Worm (Caenorhabditis elegans) whole organism, midembryonic: Measurements from ENCODE around the gene C27A2.12.
A peak's percentile ranks its signal among the peaks of the same experiment; 100 is the strongest.

Experiments
- T22C8.4 ChIP-seq: fragments of 200-800 bp; sonication (Bioruptor generic); IDR thresholded peaks from 2 replicates; pipeline ENCODE4 v1.3.6; 2022; ENCODE audit warnings: missing genetic modification characterization, missing compliant biosample characterization
- cog-1 ChIP-seq: sonication (generic microtip); optimal IDR thresholded peaks from 2 replicates; lab custom pipeline; 2016; ENCODE audit warnings: missing genetic modification characterization, missing compliant biosample characterization
- flt-1 ChIP-seq: fragments of 200-800 bp; sonication (Bioruptor generic); IDR thresholded peaks from 2 replicates; pipeline ENCODE4 v1.3.6; 2022; ENCODE audit warnings: missing genetic modification characterization, missing compliant biosample characterization
- klf-2 ChIP-seq: fragments of 200-800 bp; sonication (Bioruptor generic); conservative IDR thresholded peaks from 2 replicates; pipeline ENCODE4 v1.3.6; 2022; ENCODE audit warnings: missing genetic modification reagents, missing genetic modification characterization, missing compliant biosample characterization
- med-1 ChIP-seq: sonication (generic microtip); optimal IDR thresholded peaks from 2 replicates; lab custom pipeline; 2017; ENCODE audit warnings: missing genetic modification characterization, mild to moderate bottlenecking, missing compliant biosample characterization, antibody characterized with exemption, missing genetic modification reagents; ENCODE audit not compliant: insufficient read depth
- ref-1 ChIP-seq: fragments of 200-800 bp; sonication (Bioruptor generic); conservative IDR thresholded peaks from 2 replicates; pipeline ENCODE4 v1.3.6; 2022; ENCODE audit warnings: missing genetic modification reagents, missing genetic modification characterization, missing compliant biosample characterization
- tab-1 ChIP-seq: fragments of 200-800 bp; sonication (Bioruptor generic); IDR thresholded peaks from 2 replicates; pipeline ENCODE4 v1.3.6; 2022; ENCODE audit warnings: missing genetic modification characterization, missing compliant biosample characterization
- ztf-23 ChIP-seq: fragments of 200-800 bp; sonication (Bioruptor generic); IDR thresholded peaks from 2 replicates; pipeline ENCODE4 v1.3.6; 2022; ENCODE audit warnings: missing genetic modification reagents, missing genetic modification characterization, missing compliant biosample characterization
- ztf-29 ChIP-seq: fragments of 200-800 bp; sonication (Bioruptor generic); IDR thresholded peaks from 2 replicates; pipeline ENCODE4 v1.3.6; 2022; ENCODE audit warnings: missing genetic modification reagents, missing genetic modification characterization, missing compliant biosample characterization

The C27A2.12 gene

ce11 chrII:5067927-5068326 is 10.0 kb upstream of the C27A2.12 start, which contains the start of gene C27A2.8:
Gene C27A2.8, minus strand, starts transcription at chrII:5068043.
- TF ChIP-seq klf-2 (no peak), cog-1 (no peak), med-1 (GFP tag; lab: Kevin White, UChicago) (no peak), flt-1 (no peak), T22C8.4 (no peak), ztf-23 (GFP tag; lab: Robert Waterston, UW) (no peak)

- TF ChIP-seq ref-1 (GFP tag; lab: Robert Waterston, UW) = no peak
- no peak for TF ChIP-seq ztf-29 (GFP tag; lab: Robert Waterston, UW)
- TF ChIP-seq cog-1 = no peak
- no peak for TF ChIP-seq flt-1
- no peak for TF ChIP-seq tab-1 (GFP tag; lab: Robert Waterston, UW)
- TF ChIP-seq med-1 (GFP tag; lab: Kevin White, UChicago) = no peak
Observed at ce11 chrII:5066967-5067366, 9.0 kb upstream of the C27A2.12 start.

- TF ChIP-seq klf-2 = 0 out of 2 replicates have a peak, but pooled peaks have one; percentile 55
- TF ChIP-seq med-1 (GFP tag; lab: Kevin White, UChicago) = no peak
- no peak for TF ChIP-seq ztf-29 (GFP tag; lab: Robert Waterston, UW)
- no peak for TF ChIP-seq tab-1 (GFP tag; lab: Robert Waterston, UW)
- TF ChIP-seq cog-1 = peak; percentile 4
- peak; percentile 56; the same call in 1 of the 2 replicates for TF ChIP-seq flt-1
- TF ChIP-seq ztf-23 (GFP tag; lab: Robert Waterston, UW) = 0 out of 2 replicates have a peak, but pooled peaks have one; percentile 38
- no peak for TF ChIP-seq ref-1 (GFP tag; lab: Robert Waterston, UW)
- 0 out of 2 replicates have a peak, but pooled peaks have one; percentile 9 for TF ChIP-seq T22C8.4
Observed at ce11 chrII:5061794-5062368, 3.9 kb upstream of the C27A2.12 start, which contains the start of gene smc-5. Gene smc-5, plus strand, starts transcription at chrII:5062125.

- TF ChIP-seq med-1 (GFP tag; lab: Kevin White, UChicago) (no peak), flt-1 (no peak), klf-2 (no peak), ref-1 (GFP tag; lab: Robert Waterston, UW) (no peak), cog-1 (no peak), ztf-23 (GFP tag; lab: Robert Waterston, UW) (no peak), tab-1 (GFP tag; lab: Robert Waterston, UW) (no peak), T22C8.4 (no peak), ztf-29 (GFP tag; lab: Robert Waterston, UW) (no peak)
Observed at ce11 chrII:5060719-5061118, 2.8 kb upstream of the C27A2.12 start, which contains the start of gene pho-12. Gene pho-12, minus strand, starts transcription at chrII:5060819.

- TF ChIP-seq ztf-23 (GFP tag; lab: Robert Waterston, UW) = no peak
- TF ChIP-seq T22C8.4 = peak; percentile 43; the same call in 1 of the 2 replicates
- peak; percentile 68; the same call in 1 of the 2 replicates for TF ChIP-seq ref-1 (GFP tag; lab: Robert Waterston, UW)
- peak; percentile 81 for TF ChIP-seq flt-1
- TF ChIP-seq tab-1 (GFP tag; lab: Robert Waterston, UW) = peak; percentile 74
- TF ChIP-seq ztf-29 (GFP tag; lab: Robert Waterston, UW) = peak; percentile 78; the same call in 1 of the 2 replicates
Observed at ce11 chrII:5057315-5057714, 621 bp downstream of the C27A2.12 start.

ce11 chrII:5056254-5056653 is 1.7 kb downstream of the C27A2.12 start:
- TF ChIP-seq cog-1 = no peak
- no peak for TF ChIP-seq ztf-29 (GFP tag; lab: Robert Waterston, UW)
- TF ChIP-seq flt-1 = no peak
- no peak for TF ChIP-seq klf-2
- TF ChIP-seq tab-1 (GFP tag; lab: Robert Waterston, UW) = no peak
- TF ChIP-seq T22C8.4 = no peak
- TF ChIP-seq ztf-23 (GFP tag; lab: Robert Waterston, UW) = no peak
- no peak for TF ChIP-seq med-1 (GFP tag; lab: Kevin White, UChicago)
- no peak for TF ChIP-seq ref-1 (GFP tag; lab: Robert Waterston, UW)

- TF ChIP-seq ref-1 (GFP tag; lab: Robert Waterston, UW) (no peak), flt-1 (peak; percentile 77), cog-1 (peak; percentile 65), ztf-23 (GFP tag; lab: Robert Waterston, UW) (peak; percentile 83), T22C8.4 (peak; percentile 72; the same call in 1 of the 2 replicates)
Observed at ce11 chrII:5055129-5055666, 2.7 kb downstream of the C27A2.12 start, which contains the start of the genes ify-1 and rpl-22. Gene ify-1, minus strand, starts transcription at chrII:5055179. Gene rpl-22, plus strand, starts transcription at chrII:5055616.

- TF ChIP-seq klf-2 (no peak), flt-1 (no peak), ref-1 (GFP tag; lab: Robert Waterston, UW) (no peak), tab-1 (GFP tag; lab: Robert Waterston, UW) (no peak), med-1 (GFP tag; lab: Kevin White, UChicago) (no peak), T22C8.4 (no peak), ztf-23 (GFP tag; lab: Robert Waterston, UW) (no peak), ztf-29 (GFP tag; lab: Robert Waterston, UW) (no peak), cog-1 (no peak)
Observed at ce11 chrII:5050776-5051175, 7.2 kb downstream of the C27A2.12 start.

ce11 chrII:5049865-5050342 is 8.0 kb downstream of the C27A2.12 start, which contains the start of gene F33G12.6:
Gene F33G12.6, plus strand, starts transcription at chrII:5049915.
- TF ChIP-seq ztf-23 (GFP tag; lab: Robert Waterston, UW) (no peak), ref-1 (GFP tag; lab: Robert Waterston, UW) (no peak), med-1 (GFP tag; lab: Kevin White, UChicago) (no peak)

ce11 chrII:5049249-5049648 is 8.7 kb downstream of the C27A2.12 start:
- no peak for TF ChIP-seq med-1 (GFP tag; lab: Kevin White, UChicago)
- TF ChIP-seq flt-1 = no peak
- TF ChIP-seq ref-1 (GFP tag; lab: Robert Waterston, UW) = no peak
- no peak for TF ChIP-seq cog-1
